Worm (Caenorhabditis elegans): ENCODE measurements around the gene qdpr-1.

The qdpr-1 gene

DNA sequence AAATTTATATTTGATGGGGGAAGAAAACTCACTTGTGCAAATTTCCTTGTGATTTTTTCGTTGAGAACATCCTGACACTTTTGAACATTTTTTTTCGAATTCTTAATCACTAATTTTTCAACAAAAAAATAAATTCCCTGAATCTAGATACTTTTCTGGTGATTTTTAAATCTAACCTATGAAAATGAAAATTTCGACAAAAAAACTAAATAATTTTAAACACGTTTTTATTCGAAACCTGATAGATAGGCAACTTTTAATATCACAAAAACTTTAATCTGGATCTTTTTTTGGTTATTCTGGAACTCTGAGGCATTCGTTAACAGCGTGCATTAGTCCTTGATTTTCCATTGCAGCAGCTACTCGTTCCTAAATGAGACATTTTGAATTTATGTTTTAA lies 43.1 kb downstream of the qdpr-1 start, which contains the start of gene F45G2.9:
TSS of gene F45G2.9 (minus strand) at position 101 of the 400 bp plus-strand sequence.
- no peak for TF ChIP-seq nhr-237 (tag; optimal IDR thresholded peaks at IDR 0.05)
- TF ChIP-seq gmeb-1 (tag; optimal IDR thresholded peaks at IDR 0.05), result no peak
- no peak for TF ChIP-seq egl-27 (tag; optimal IDR thresholded peaks at IDR 0.05)
- TF ChIP-seq ZK546.5 (tag; optimal IDR thresholded peaks at IDR 0.05), result no peak
- no peak for TF ChIP-seq snpc-4 (tag; optimal IDR thresholded peaks at IDR 0.05)
- TF ChIP-seq dmd-4 (tag; optimal IDR thresholded peaks at IDR 0.05), result no peak
- no peak for TF ChIP-seq ceh-82 (tag; optimal IDR thresholded peaks at IDR 0.05)
- TF ChIP-seq unc-39 (tag; optimal IDR thresholded peaks at IDR 0.05), result no peak
- TF ChIP-seq fos-1 (tag; optimal IDR thresholded peaks at IDR 0.05), result no peak
- TF ChIP-seq zag-1 (tag; optimal IDR thresholded peaks at IDR 0.05), result no peak
- no peak for TF ChIP-seq sma-3 (GFP tag; optimal IDR thresholded peaks at IDR 0.05)
- TF ChIP-seq mdl-1 (tag; optimal IDR thresholded peaks at IDR 0.05), result no peak
- no peak for TF ChIP-seq peb-1 (tag; optimal IDR thresholded peaks at IDR 0.05)
- TF ChIP-seq nhr-21 (tag; optimal IDR thresholded peaks at IDR 0.05), result no peak
- no peak for TF ChIP-seq skn-1 (tag; optimal IDR thresholded peaks at IDR 0.05)
- TF ChIP-seq lin-13 (GFP tag; optimal IDR thresholded peaks at IDR 0.05), result no peak
- TF ChIP-seq ztf-4 (tag; optimal IDR thresholded peaks at IDR 0.05), result no peak

DNA sequence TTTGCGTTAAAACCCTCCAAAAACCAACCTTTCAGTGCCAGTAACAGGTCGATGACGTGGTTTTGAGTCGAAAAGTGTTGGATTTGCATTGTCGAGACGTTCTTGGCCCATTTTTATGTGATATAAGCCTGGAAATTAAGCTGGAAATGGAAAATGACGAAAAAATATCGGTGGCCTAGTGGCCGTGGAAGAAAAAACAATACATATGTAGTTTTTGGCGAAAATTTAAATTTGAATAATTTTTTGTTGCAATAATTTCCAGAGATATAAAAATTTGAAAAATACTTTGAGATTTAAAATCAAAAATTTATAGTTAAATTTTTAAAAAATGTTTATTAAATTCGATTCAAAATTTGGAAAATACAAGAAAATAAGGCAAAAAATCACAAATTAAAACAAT lies 45.7 kb downstream of the qdpr-1 start, which contains the start of gene ciao-2B:
TSS of gene ciao-2B (minus strand) at position 130 of the 400 bp plus-strand sequence.
- no peak for TF ChIP-seq peb-1 (tag; optimal IDR thresholded peaks at IDR 0.05)
- TF ChIP-seq lin-11 (tag; optimal IDR thresholded peaks at IDR 0.05), result no peak
- TF ChIP-seq crh-2 (tag; optimal IDR thresholded peaks at IDR 0.05), result peak; percentile 15
- TF ChIP-seq nhr-129 (tag; optimal IDR thresholded peaks at IDR 0.05), result no peak
- TF ChIP-seq nhr-25 (tag; optimal IDR thresholded peaks at IDR 0.05), result peak; percentile 6
- no peak for TF ChIP-seq snpc-4 (tag; optimal IDR thresholded peaks at IDR 0.05)
- no peak for TF ChIP-seq sma-3 (GFP tag; optimal IDR thresholded peaks at IDR 0.05)
- no peak for TF ChIP-seq ZK546.5 (tag; optimal IDR thresholded peaks at IDR 0.05)
- TF ChIP-seq sma-9 (GFP tag; optimal IDR thresholded peaks at IDR 0.05), result no peak
- TF ChIP-seq sma-9 (tag; optimal IDR thresholded peaks at IDR 0.05), result no peak
- TF ChIP-seq unc-55 (GFP tag; optimal IDR thresholded peaks at IDR 0.05), result peak; percentile 63
- no peak for TF ChIP-seq nhr-6 (tag; optimal IDR thresholded peaks at IDR 0.05)
- no peak for TF ChIP-seq ceh-16 (tag; optimal IDR thresholded peaks at IDR 0.05)
- no peak for TF ChIP-seq mdl-1 (tag; optimal IDR thresholded peaks at IDR 0.05)
- peak; percentile 90 for TF ChIP-seq gmeb-1 (tag; optimal IDR thresholded peaks at IDR 0.05)
- no peak for TF ChIP-seq dmd-4 (tag; optimal IDR thresholded peaks at IDR 0.05)
- TF ChIP-seq C34F6.9 (tag; optimal IDR thresholded peaks at IDR 0.05), result peak; percentile 54
- no peak for TF ChIP-seq mab-5 (tag; optimal IDR thresholded peaks at IDR 0.05)
- TF ChIP-seq lsy-2 (tag; optimal IDR thresholded peaks at IDR 0.05), result peak in 1 of 2 experiments; percentile 64
- no peak for TF ChIP-seq nhr-21 (tag; optimal IDR thresholded peaks at IDR 0.05)
- no peak for TF ChIP-seq ceh-82 (tag; optimal IDR thresholded peaks at IDR 0.05)
- TF ChIP-seq lin-13 (GFP tag; optimal IDR thresholded peaks at IDR 0.05), result peak; percentile 37
